Worm (Caenorhabditis elegans) whole organism, late embryonic: ENCODE results near the gene T10D4.15.

Experiments used
- K09A11.1 ChIP-seq: sonication (generic microtip); optimal IDR thresholded peaks from 2 replicates; lab custom pipeline; 2017; ENCODE audit warnings: antibody characterized with exemption, mild to moderate bottlenecking, missing genetic modification characterization, missing compliant biosample characterization; ENCODE audit not compliant: insufficient read depth
- T23F11.4 ChIP-seq: fragments of 200-800 bp; sonication (Bioruptor generic); optimal IDR thresholded peaks from 2 replicates; lab custom pipeline; 2018; ENCODE audit warnings: mild to moderate bottlenecking, missing genetic modification characterization, missing compliant biosample characterization
- ahr-1 ChIP-seq: sonication (generic microtip); optimal IDR thresholded peaks from 2 replicates; lab custom pipeline; 2016; ENCODE audit warnings: missing genetic modification characterization, missing compliant biosample characterization
- ama-1 ChIP-seq: fragments of 150-350 bp; optimal IDR thresholded peaks from 2 replicates; lab custom pipeline; 2014
- ceh-18 ChIP-seq: sonication (generic microtip); optimal IDR thresholded peaks from 2 replicates; lab custom pipeline; 2016; ENCODE audit warnings: missing genetic modification characterization, missing compliant biosample characterization
- ceh-22 ChIP-seq: sonication (generic microtip); optimal IDR thresholded peaks from 2 replicates; lab custom pipeline; 2017; ENCODE audit warnings: missing biosample characterization, missing genetic modification characterization
- ceh-31 ChIP-seq: sonication (generic microtip); optimal IDR thresholded peaks from 2 replicates; lab custom pipeline; 2016; ENCODE audit warnings: missing genetic modification characterization, missing compliant biosample characterization
- ceh-34 ChIP-seq: sonication (generic microtip); optimal IDR thresholded peaks from 2 replicates; lab custom pipeline; 2016; ENCODE audit warnings: mild to moderate bottlenecking, missing genetic modification characterization, missing compliant biosample characterization
- ceh-6 ChIP-seq: fragments of 200-800 bp; sonication (Bioruptor generic); optimal IDR thresholded peaks from 2 replicates; lab custom pipeline; 2018; ENCODE audit warnings: mild to moderate bottlenecking, missing genetic modification characterization, missing compliant biosample characterization
- ceh-9 ChIP-seq: sonication (generic microtip); optimal IDR thresholded peaks from 2 replicates; lab custom pipeline; 2016; ENCODE audit warnings: mild to moderate bottlenecking, missing genetic modification characterization, inconsistent platforms, missing compliant biosample characterization
- dve-1 ChIP-seq: sonication (generic microtip); optimal IDR thresholded peaks from 2 replicates; lab custom pipeline; 2017; ENCODE audit warnings: antibody characterized with exemption, mild to moderate bottlenecking, missing genetic modification characterization, missing compliant biosample characterization
- elt-2 ChIP-seq: sonication (generic microtip); optimal IDR thresholded peaks from 2 replicates; lab custom pipeline; 2016; ENCODE audit warnings: missing genetic modification reagents, missing genetic modification characterization, missing compliant biosample characterization
- elt-4 ChIP-seq: sonication (generic microtip); optimal IDR thresholded peaks from 2 replicates; lab custom pipeline; 2016; ENCODE audit warnings: missing genetic modification characterization, missing compliant biosample characterization
- ets-4 ChIP-seq: sonication (generic microtip); optimal IDR thresholded peaks from 2 replicates; lab custom pipeline; 2016; ENCODE audit warnings: missing genetic modification characterization, missing compliant biosample characterization
- fax-1 ChIP-seq: sonication (generic microtip); optimal IDR thresholded peaks from 2 replicates; lab custom pipeline; 2016; ENCODE audit warnings: missing genotype, missing genetic modification characterization, missing compliant biosample characterization
- hlh-30 ChIP-seq: sonication (generic microtip); optimal IDR thresholded peaks from 2 replicates; lab custom pipeline; 2017; ENCODE audit warnings: antibody characterized with exemption, missing genetic modification characterization, missing compliant biosample characterization; ENCODE audit not compliant: insufficient read depth
- hlh-6 ChIP-seq: sonication (generic microtip); optimal IDR thresholded peaks from 2 replicates; lab custom pipeline; 2016; ENCODE audit warnings: missing genotype, missing genetic modification characterization, missing compliant biosample characterization
- hlh-8 ChIP-seq: sonication (generic microtip); optimal IDR thresholded peaks from 2 replicates; lab custom pipeline; 2016; ENCODE audit warnings: missing genotype, missing genetic modification characterization, missing compliant biosample characterization
- madf-2 ChIP-seq: sonication (generic microtip); optimal IDR thresholded peaks from 2 replicates; lab custom pipeline; 2017; ENCODE audit warnings: missing genetic modification characterization, missing compliant biosample characterization
- nfya-1 ChIP-seq: sonication (generic microtip); optimal IDR thresholded peaks from 2 replicates; lab custom pipeline; 2017; ENCODE audit warnings: missing genetic modification characterization, mild to moderate bottlenecking, missing compliant biosample characterization, antibody characterized with exemption, moderate library complexity
- nhr-232 ChIP-seq: sonication (generic microtip); optimal IDR thresholded peaks from 2 replicates; lab custom pipeline; 2016; ENCODE audit warnings: missing genetic modification characterization, missing compliant biosample characterization
- pha-4 ChIP-seq: fragments of 150-350 bp; optimal IDR thresholded peaks from 2 replicates; lab custom pipeline; 2018; ENCODE audit warnings: missing biosample characterization, missing genetic modification reagents, missing genetic modification characterization
- sox-2 ChIP-seq: fragments of 200-800 bp; sonication (Bioruptor generic); IDR thresholded peaks from 2 replicates; pipeline ENCODE4 v1.3.6; 2022; ENCODE audit warnings: missing genetic modification reagents, missing genetic modification characterization, missing compliant biosample characterization
- sox-4 ChIP-seq: sonication (generic microtip); optimal IDR thresholded peaks from 2 replicates; lab custom pipeline; 2017; ENCODE audit warnings: mild to moderate bottlenecking, missing genetic modification characterization, inconsistent platforms, missing compliant biosample characterization
- syd-9 ChIP-seq: sonication (generic microtip); optimal IDR thresholded peaks from 2 replicates; lab custom pipeline; 2016; ENCODE audit warnings: mild to moderate bottlenecking, missing genetic modification characterization, moderate library complexity, missing compliant biosample characterization
- ttx-3 ChIP-seq: sonication (generic microtip); optimal IDR thresholded peaks from 2 replicates; lab custom pipeline; 2016; ENCODE audit warnings: missing genetic modification reagents, missing genetic modification characterization, missing compliant biosample characterization
- unc-86 ChIP-seq: sonication (generic microtip); optimal IDR thresholded peaks from 2 replicates; lab custom pipeline; 2016; ENCODE audit warnings: missing genetic modification characterization, missing compliant biosample characterization
- zip-5 ChIP-seq: sonication (generic microtip); optimal IDR thresholded peaks from 2 replicates; lab custom pipeline; 2016; ENCODE audit warnings: missing genetic modification characterization, missing compliant biosample characterization
- ztf-16 ChIP-seq: sonication (generic microtip); optimal IDR thresholded peaks from 2 replicates; lab custom pipeline; 2017; ENCODE audit warnings: missing genetic modification characterization, missing compliant biosample characterization

The T10D4.15 gene

ce11 chrII:3145842-3146241 lies at the start of gene T10D4.15:
T10D4.15 (plus strand) TSS chrII:3146142.
- TF ChIP-seq ttx-3 (tag; lab: Kevin White, UChicago) (no peak), ceh-6 (no peak)

ce11 chrII:3096857-3097256 lies 49.1 kb upstream of the T10D4.15 start, which contains the start of gene Y25C1A.14:
Y25C1A.14 (minus strand) TSS chrII:3096957.
- TF ChIP-seq ceh-6 (no peak), hlh-8 (tag; lab: Kevin White, UChicago) (no peak), ceh-18 (no peak), zip-5 (tag; lab: Kevin White, UChicago) (no peak), fax-1 (tag; lab: Kevin White, UChicago) (no peak), ceh-22 (tag; lab: Kevin White, UChicago) (no peak)

- TF ChIP-seq ztf-16 (no peak), sox-2 (GFP tag; lab: Robert Waterston, UW) (no peak), pha-4 (tag; lab: Kevin White, UChicago) (no peak), ceh-34 (tag; lab: Kevin White, UChicago) (no peak), unc-86 (tag; lab: Kevin White, UChicago) (no peak)
Observed at ce11 chrII:3100546-3100945, 45.4 kb upstream of the T10D4.15 start, which contains the start of gene srg-24. srg-24 (minus strand) TSS chrII:3100646.

- TF ChIP-seq ceh-9 (tag; lab: Kevin White, UChicago) (no peak), nfya-1 (no peak), T23F11.4 (GFP tag; lab: Kevin White, UChicago) (no peak), hlh-8 (tag; lab: Kevin White, UChicago) (no peak), madf-2 (tag; lab: Kevin White, UChicago) (no peak), K09A11.1 (tag; lab: Kevin White, UChicago) (no peak), ceh-34 (tag; lab: Kevin White, UChicago) (no peak), ttx-3 (tag; lab: Kevin White, UChicago) (no peak), ahr-1 (tag; lab: Kevin White, UChicago) (no peak), elt-2 (tag; lab: Kevin White, UChicago) (no peak), ets-4 (tag; lab: Kevin White, UChicago) (no peak)
- TF ChIP-seq, all 69 proteins: peak for 0
Observed at ce11 chrII:3102018-3102417, 43.9 kb upstream of the T10D4.15 start, which contains the start of gene clec-121. clec-121 (plus strand) TSS chrII:3102318.

ce11 chrII:3105765-3106164 lies 40.2 kb upstream of the T10D4.15 start, which contains the start of gene clec-122:
clec-122 (plus strand) TSS chrII:3106065.
- TF ChIP-seq elt-2 (tag; lab: Kevin White, UChicago), result no peak
- no peak for TF ChIP-seq syd-9 (tag; lab: Kevin White, UChicago)
- TF ChIP-seq fax-1 (tag; lab: Kevin White, UChicago), result no peak
- no peak for TF ChIP-seq sox-4 (tag; lab: Kevin White, UChicago)
- no peak for TF ChIP-seq dve-1 (tag; lab: Kevin White, UChicago)
- TF ChIP-seq ceh-34 (tag; lab: Kevin White, UChicago), result no peak

- TF ChIP-seq ama-1 (no peak), hlh-6 (peak; percentile 34)
Observed at ce11 chrII:3108101-3108500, 37.8 kb upstream of the T10D4.15 start.

ce11 chrII:3109533-3109932 lies 36.4 kb upstream of the T10D4.15 start:
- TF ChIP-seq hlh-30 (tag; lab: Kevin White, UChicago), result no peak
- no peak for TF ChIP-seq ceh-31
- no peak for TF ChIP-seq elt-4
- TF ChIP-seq nhr-232 (tag; lab: Kevin White, UChicago), result no peak
